Fruit fly (Drosophila melanogaster) whole organism, embryonic: ENCODE measurements around the gene CG14664.
A peak's percentile ranks its signal among the peaks of the same experiment; 100 is the strongest.

Experiments used
- CG10267 ChIP-seq: fragments of 200-800 bp; sonication (Bioruptor generic); optimal IDR thresholded peaks from 2 replicates; lab custom pipeline; 2018; ENCODE audit warnings: missing biosample characterization, mild to moderate bottlenecking, missing genetic modification characterization, moderate library complexity
- CG10431 ChIP-seq: fragments of 200-800 bp; sonication (Bioruptor generic); optimal IDR thresholded peaks from 3 replicates; lab custom pipeline; 2018; ENCODE audit warnings: missing biosample characterization, mild to moderate bottlenecking, missing genetic modification characterization
- CG11456 ChIP-seq: fragments of 200-800 bp; sonication (Bioruptor generic); IDR thresholded peaks from 3 replicates; pipeline ENCODE4 v1.3.6; 2022; ENCODE audit warnings: missing biosample characterization, missing genetic modification characterization
- CG12744 ChIP-seq: fragments of 200-800 bp; sonication (Bioruptor generic); optimal IDR thresholded peaks from 2 replicates; lab custom pipeline; 2016; ENCODE audit warnings: missing biosample characterization, missing genetic modification characterization
- CG13894 ChIP-seq: fragments of 200-800 bp; sonication (Bioruptor generic); optimal IDR thresholded peaks from 3 replicates; lab custom pipeline; 2018; ENCODE audit warnings: missing biosample characterization, mild to moderate bottlenecking, missing genetic modification characterization, moderate library complexity
- CG14050 ChIP-seq: fragments of 200-800 bp; sonication (Bioruptor generic); IDR thresholded peaks from 3 replicates; pipeline ENCODE4 v1.3.6; 2022; ENCODE audit warnings: missing biosample characterization, missing genetic modification characterization
- CG14667 ChIP-seq: fragments of 200-800 bp; sonication (Bioruptor generic); IDR thresholded peaks from 2 replicates; pipeline ENCODE4 v1.3.6; 2022; ENCODE audit warnings: missing biosample characterization, missing genetic modification characterization
- CG14860 ChIP-seq: fragments of 200-800 bp; sonication (Bioruptor generic); IDR thresholded peaks from 3 replicates; pipeline ENCODE4 v1.3.6; 2022; ENCODE audit warnings: missing biosample characterization, missing genetic modification characterization; ENCODE audit not compliant: partially characterized antibody
- CG15073 ChIP-seq: fragments of 200-800 bp; sonication (Bioruptor generic); optimal IDR thresholded peaks from 2 replicates; lab custom pipeline; 2016; ENCODE audit warnings: missing biosample characterization, missing genetic modification characterization
- CG17385 ChIP-seq: fragments of 200-800 bp; sonication (Bioruptor generic); optimal IDR thresholded peaks from 3 replicates; lab custom pipeline; 2018; ENCODE audit warnings: missing biosample characterization, mild to moderate bottlenecking, missing genetic modification characterization
- CG1792 ChIP-seq: fragments of 200-800 bp; sonication (Bioruptor generic); optimal IDR thresholded peaks from 2 replicates; lab custom pipeline; 2016; ENCODE audit warnings: missing biosample characterization, missing genetic modification characterization
- CG18262 ChIP-seq: fragments of 200-800 bp; optimal IDR thresholded peaks from 3 replicates; lab custom pipeline; 2019; ENCODE audit warnings: missing biosample characterization, mild to moderate bottlenecking, missing genetic modification characterization, moderate library complexity
- CG2116 ChIP-seq: fragments of 200-800 bp; sonication (Bioruptor generic); optimal IDR thresholded peaks from 3 replicates; lab custom pipeline; 2018; ENCODE audit warnings: missing biosample characterization, mild to moderate bottlenecking, missing genetic modification characterization
- CG3065 ChIP-seq: fragments of 200-800 bp; sonication (Bioruptor generic); optimal IDR thresholded peaks from 2 replicates; lab custom pipeline; 2016; ENCODE audit warnings: missing biosample characterization, missing genetic modification characterization
- CG3995 ChIP-seq: fragments of 200-800 bp; sonication (Bioruptor generic); optimal IDR thresholded peaks from 3 replicates; lab custom pipeline; 2016; ENCODE audit warnings: missing biosample characterization, missing genetic modification characterization
- CG7556 ChIP-seq: fragments of 200-800 bp; sonication (Bioruptor generic); optimal IDR thresholded peaks from 2 replicates; lab custom pipeline; 2017; ENCODE audit warnings: missing biosample characterization, mild to moderate bottlenecking, missing genetic modification characterization
- CG7928 ChIP-seq: fragments of 200-800 bp; sonication (Bioruptor generic); optimal IDR thresholded peaks from 2 replicates; lab custom pipeline; 2017; ENCODE audit warnings: missing biosample characterization, mild to moderate bottlenecking, missing genetic modification characterization
- CG8388 ChIP-seq: fragments of 200-800 bp; sonication (Bioruptor generic); optimal IDR thresholded peaks from 2 replicates; lab custom pipeline; 2019; ENCODE audit warnings: missing biosample characterization, mild to moderate bottlenecking, missing genetic modification characterization, moderate library complexity
- CG8478 ChIP-seq: fragments of >200 bp; optimal IDR thresholded peaks from 2 replicates; lab custom pipeline; 2018
- CG9609 ChIP-seq: fragments of 200-800 bp; sonication (Bioruptor generic); optimal IDR thresholded peaks from 3 replicates; lab custom pipeline; 2016; ENCODE audit warnings: missing biosample characterization, missing genetic modification characterization
- Camta ChIP-seq: fragments of 200-800 bp; sonication (Bioruptor generic); optimal IDR thresholded peaks from 2 replicates; lab custom pipeline; 2016; ENCODE audit warnings: missing biosample characterization, missing genetic modification characterization
- Elba2 ChIP-seq: fragments of 200-800 bp; sonication (Bioruptor generic); optimal IDR thresholded peaks from 3 replicates; lab custom pipeline; 2016; ENCODE audit warnings: missing biosample characterization, missing genetic modification characterization
- Kr ChIP-seq: fragments of 200-800 bp; sonication (Bioruptor generic); optimal IDR thresholded peaks from 2 replicates; lab custom pipeline; 2017; ENCODE audit warnings: missing biosample characterization, mild to moderate bottlenecking, missing genetic modification characterization
- NC2β ChIP-seq: fragments of 200-800 bp; sonication (Bioruptor generic); optimal IDR thresholded peaks from 2 replicates; lab custom pipeline; 2016; ENCODE audit warnings: missing biosample characterization, missing genetic modification characterization
- Oaz ChIP-seq: fragments of 200-800 bp; sonication (Bioruptor generic); IDR thresholded peaks from 2 replicates; pipeline ENCODE4 v1.3.6; 2022; ENCODE audit warnings: missing biosample characterization, missing genetic modification characterization
- Sox100B ChIP-seq: fragments of 200-800 bp; sonication (Bioruptor generic); optimal IDR thresholded peaks from 3 replicates; lab custom pipeline; 2018; ENCODE audit warnings: missing biosample characterization, mild to moderate bottlenecking, missing genetic modification characterization
- Sox102F ChIP-seq: fragments of 200-800 bp; sonication (Bioruptor generic); optimal IDR thresholded peaks from 2 replicates; lab custom pipeline; 2018; ENCODE audit warnings: missing biosample characterization, mild to moderate bottlenecking, missing genetic modification characterization, moderate library complexity
- Ssrp ChIP-seq: fragments of 200-800 bp; sonication (Bioruptor generic); optimal IDR thresholded peaks from 2 replicates; lab custom pipeline; 2018; ENCODE audit warnings: missing biosample characterization, mild to moderate bottlenecking, missing genetic modification characterization, moderate library complexity
- Stat92E ChIP-seq, 3 experiments: fragments of >200 bp in 2 of 3; fragments of 200-800 bp in 1 of 3; sonication (Bioruptor generic) in 1 of 3; optimal IDR thresholded peaks; 2 replicates each; lab custom pipeline; 2017 to 2019; ENCODE audit warnings: missing biosample characterization in 3 of 3, missing genetic modification characterization in 3 of 3, mild to moderate bottlenecking in 1 of 3, moderate library complexity in 1 of 3
- abd-A ChIP-seq: fragments of 200-800 bp; sonication (Bioruptor generic); optimal IDR thresholded peaks from 3 replicates; lab custom pipeline; 2019; ENCODE audit warnings: missing biosample characterization, mild to moderate bottlenecking, missing genetic modification characterization, moderate library complexity
- bigmax ChIP-seq: fragments of 200-800 bp; sonication (Bioruptor generic); optimal IDR thresholded peaks from 2 replicates; lab custom pipeline; 2018; ENCODE audit warnings: missing biosample characterization, mild to moderate bottlenecking, missing genetic modification characterization
- bowl ChIP-seq: fragments of 200-800 bp; sonication (Bioruptor generic); IDR thresholded peaks from 2 replicates; pipeline ENCODE4 v1.3.6; 2022; ENCODE audit warnings: missing biosample characterization, missing genetic modification characterization
- br ChIP-seq: fragments of >200 bp; optimal IDR thresholded peaks from 2 replicates; lab custom pipeline; 2017
- btn ChIP-seq: fragments of 200-800 bp; sonication (Bioruptor generic); optimal IDR thresholded peaks from 2 replicates; lab custom pipeline; 2016; ENCODE audit warnings: missing biosample characterization, missing genetic modification characterization
- chn ChIP-seq: fragments of 200-800 bp; sonication (Bioruptor generic); optimal IDR thresholded peaks from 2 replicates; lab custom pipeline; 2016; ENCODE audit warnings: missing biosample characterization, missing genetic modification characterization
- eyg ChIP-seq: fragments of 200-800 bp; sonication (Bioruptor generic); optimal IDR thresholded peaks from 3 replicates; lab custom pipeline; 2016; ENCODE audit warnings: missing biosample characterization, missing genetic modification characterization
- gce ChIP-seq: fragments of 200-800 bp; sonication (Bioruptor generic); IDR thresholded peaks from 3 replicates; pipeline ENCODE4 v1.3.6; 2022; ENCODE audit warnings: missing biosample characterization, missing genetic modification characterization
- gem ChIP-seq: fragments of 200-800 bp; sonication (Bioruptor generic); optimal IDR thresholded peaks from 2 replicates; lab custom pipeline; 2019; ENCODE audit warnings: missing biosample characterization, mild to moderate bottlenecking, missing genetic modification characterization, moderate library complexity
- insv ChIP-seq, 2 experiments: fragments of 200-800 bp; sonication (Bioruptor generic); optimal IDR thresholded peaks; 3 replicates each; lab custom pipeline; 2016 to 2018; ENCODE audit warnings: missing biosample characterization in 2 of 2, missing genetic modification characterization in 2 of 2
- kay ChIP-seq: fragments of 200-800 bp; sonication (Bioruptor generic); optimal IDR thresholded peaks from 2 replicates; lab custom pipeline; 2016; ENCODE audit warnings: missing biosample characterization, missing genetic modification characterization
- lola ChIP-seq, 3 experiments: fragments of >200 bp in 2 of 3; fragments of 200-800 bp in 1 of 3; sonication (Bioruptor generic) in 1 of 3; optimal IDR thresholded peaks; 2 replicates each; lab custom pipeline; 2017 to 2019; ENCODE audit warnings: missing biosample characterization in 3 of 3, missing genetic modification characterization in 3 of 3, mild to moderate bottlenecking in 1 of 3, moderate library complexity in 1 of 3
- luna ChIP-seq: fragments of 200-800 bp; sonication (Bioruptor generic); optimal IDR thresholded peaks from 2 replicates; lab custom pipeline; 2016; ENCODE audit warnings: missing biosample characterization, missing genetic modification characterization
- maf-S ChIP-seq: fragments of 200-800 bp; sonication (Bioruptor generic); optimal IDR thresholded peaks from 2 replicates; lab custom pipeline; 2016; ENCODE audit warnings: missing biosample characterization, missing genetic modification characterization
- p53 ChIP-seq: fragments of 200-800 bp; sonication (Bioruptor generic); optimal IDR thresholded peaks from 2 replicates; lab custom pipeline; 2016; ENCODE audit warnings: missing biosample characterization, missing genetic modification characterization
- prd ChIP-seq, 3 experiments: fragments of >200 bp in 2 of 3; fragments of 200-800 bp in 1 of 3; sonication (Bioruptor generic) in 1 of 3; optimal IDR thresholded peaks in 2 of 3; IDR thresholded peaks in 1 of 3; 2 replicates in 2 of 3; 3 replicates in 1 of 3; pipeline versions ENCODE4 v1.3.6 to Lab custom; 2017 to 2022; ENCODE audit warnings: missing biosample characterization in 1 of 3, missing genetic modification characterization in 1 of 3
- ranshi ChIP-seq: fragments of 200-800 bp; sonication (Bioruptor generic); IDR thresholded peaks from 2 replicates; pipeline ENCODE4 v1.3.6; 2022; ENCODE audit warnings: missing biosample characterization, missing genetic modification characterization
- sr ChIP-seq: fragments of 200-800 bp; sonication (Bioruptor generic); IDR thresholded peaks from 3 replicates; pipeline ENCODE4 v1.3.6; 2022; ENCODE audit warnings: missing biosample characterization, missing genetic modification characterization
- tin ChIP-seq: fragments of 200-800 bp; sonication (Bioruptor generic); optimal IDR thresholded peaks from 3 replicates; lab custom pipeline; 2016; ENCODE audit warnings: missing biosample characterization, missing genetic modification characterization
- vvl ChIP-seq: fragments of 200-800 bp; sonication (Bioruptor generic); IDR thresholded peaks from 2 replicates; pipeline ENCODE4 v1.3.6; 2022; ENCODE audit warnings: missing biosample characterization, missing genetic modification characterization
- wek ChIP-seq: fragments of 200-800 bp; sonication (Bioruptor generic); optimal IDR thresholded peaks from 3 replicates; lab custom pipeline; 2018; ENCODE audit warnings: missing biosample characterization, mild to moderate bottlenecking, missing genetic modification characterization, moderate library complexity
- zfh2 ChIP-seq: fragments of 200-800 bp; sonication (Bioruptor generic); optimal IDR thresholded peaks from 2 replicates; lab custom pipeline; 2016; ENCODE audit warnings: missing biosample characterization, missing genetic modification characterization

The CG14664 gene

dm6 chr3R:5209481-5209880 is 14.5 kb upstream of the CG14664 start (continued):
- peak; percentile 8 for TF ChIP-seq Sox100B (GFP tag; lab: Kevin White, UChicago)
- TF ChIP-seq br (lab: Kevin White, UChicago): no peak
- TF ChIP-seq wek (GFP tag; lab: Kevin White, UChicago): no peak
- TF ChIP-seq lola (GFP tag; optimal IDR thresholded peaks at IDR 0.05; lab: Kevin White, UChicago): peak in 1 of 3 experiments; percentile 9
- TF ChIP-seq zfh2 (GFP tag; lab: Kevin White, UChicago): no peak
- TF ChIP-seq CG12744 (GFP tag; lab: Kevin White, UChicago): no peak
- no peak for TF ChIP-seq CG2116
- no peak for TF ChIP-seq CG10431 (GFP tag; lab: Kevin White, UChicago)
- no peak for TF ChIP-seq insv (GFP tag; optimal IDR thresholded peaks at IDR 0.05; lab: Kevin White, UChicago)
- TF ChIP-seq Stat92E (GFP tag; optimal IDR thresholded peaks at IDR 0.05; lab: Kevin White, UChicago): peak in 1 of 3 experiments; percentile 0
- TF ChIP-seq CG15073 (GFP tag; lab: Kevin White, UChicago): no peak
- TF ChIP-seq eyg: no peak
- no peak for TF ChIP-seq chn (GFP tag; lab: Kevin White, UChicago)
- no peak for TF ChIP-seq CG14667 (GFP tag; lab: Robert Waterston, UW)
- peak; percentile 21 for TF ChIP-seq CG9609 (GFP tag; lab: Kevin White, UChicago)
- peak; percentile 42 for TF ChIP-seq tin (GFP tag; lab: Kevin White, UChicago)
- peak; percentile 74 for TF ChIP-seq Sox102F (GFP tag; lab: Kevin White, UChicago)
- no peak for TF ChIP-seq CG11456 (GFP tag; lab: Robert Waterston, UW)
- peak; percentile 57; the same call in 1 of the 3 replicates for TF ChIP-seq gce
- TF ChIP-seq btn (GFP tag; lab: Kevin White, UChicago): no peak
- TF ChIP-seq CG3995 (GFP tag; lab: Kevin White, UChicago): no peak
- TF ChIP-seq luna (GFP tag; lab: Kevin White, UChicago): no peak
- TF ChIP-seq vvl: peak; percentile 72
- no peak for TF ChIP-seq Elba2 (GFP tag; lab: Kevin White, UChicago)
- TF ChIP-seq CG10267 (tag; lab: Kevin White, UChicago): peak; percentile 19
- 0 out of 2 replicates have a peak, but pooled peaks have one; percentile 17 for TF ChIP-seq Oaz (GFP tag; lab: Robert Waterston, UW)
- no peak for TF ChIP-seq Kr (GFP tag; lab: Kevin White, UChicago)
- no peak for TF ChIP-seq prd (optimal IDR thresholded peaks at IDR 0.05; lab: Kevin White, UChicago)
- peak; percentile 68; the same call in 1 of the 3 replicates for TF ChIP-seq prd (GFP tag; IDR thresholded peaks at IDR 0.05; lab: Robert Waterston, UW)
- no peak for TF ChIP-seq abd-A
- TF ChIP-seq CG14050 (GFP tag; lab: Robert Waterston, UW): peak; percentile 33; the same call in 2 of the 3 replicates
- TF ChIP-seq NC2β (GFP tag; lab: Kevin White, UChicago): no peak
- TF ChIP-seq ranshi (GFP tag; lab: Robert Waterston, UW): peak; percentile 52; the same call in 1 of the 2 replicates
- no peak for TF ChIP-seq CG8478 (lab: Kevin White, UChicago)
- TF ChIP-seq CG8388 (GFP tag; lab: Kevin White, UChicago): peak; percentile 66
- TF ChIP-seq maf-S (GFP tag; lab: Kevin White, UChicago): no peak
- peak; percentile 60 for TF ChIP-seq CG18262 (tag; lab: Kevin White, UChicago)
- no peak for TF ChIP-seq CG14860
- TF ChIP-seq bowl: no peak
- TF ChIP-seq kay (GFP tag; lab: Kevin White, UChicago): no peak
- TF ChIP-seq CG7556 (GFP tag; lab: Kevin White, UChicago): no peak
- no peak for TF ChIP-seq CG13894
- no peak for TF ChIP-seq CG3065 (GFP tag; lab: Kevin White, UChicago)
- TF ChIP-seq sr (GFP tag; lab: Robert Waterston, UW): peak; percentile 41; the same call in 1 of the 3 replicates
- TF ChIP-seq CG7928 (GFP tag; lab: Kevin White, UChicago): no peak
- TF ChIP-seq CG1792 (GFP tag; lab: Kevin White, UChicago): no peak
- TF ChIP-seq Ssrp: peak; percentile 55
- peak; percentile 59 for TF ChIP-seq gem (tag; lab: Kevin White, UChicago)
- no peak for TF ChIP-seq bigmax (GFP tag; lab: Kevin White, UChicago)
- no peak for TF ChIP-seq CG17385 (GFP tag; lab: Kevin White, UChicago)
- TF ChIP-seq Camta (GFP tag; lab: Kevin White, UChicago): peak; percentile 6
- no peak for TF ChIP-seq p53 (GFP tag; lab: Kevin White, UChicago)
